Worm (Caenorhabditis elegans) whole organism, midembryonic: Measurements from ENCODE around the gene nspg-3.
A peak's percentile ranks its signal among the peaks of the same experiment; 100 is the strongest.

ENCODE experiments used
- T22C8.4 ChIP-seq: fragments of 200-800 bp; sonication (Bioruptor generic); IDR thresholded peaks from 2 replicates; pipeline ENCODE4 v1.3.6; 2022; ENCODE audit warnings: missing genetic modification characterization, missing compliant biosample characterization
- cog-1 ChIP-seq: sonication (generic microtip); optimal IDR thresholded peaks from 2 replicates; lab custom pipeline; 2016; ENCODE audit warnings: missing genetic modification characterization, missing compliant biosample characterization
- flt-1 ChIP-seq: fragments of 200-800 bp; sonication (Bioruptor generic); IDR thresholded peaks from 2 replicates; pipeline ENCODE4 v1.3.6; 2022; ENCODE audit warnings: missing genetic modification characterization, missing compliant biosample characterization
- klf-2 ChIP-seq: fragments of 200-800 bp; sonication (Bioruptor generic); conservative IDR thresholded peaks from 2 replicates; pipeline ENCODE4 v1.3.6; 2022; ENCODE audit warnings: missing genetic modification reagents, missing genetic modification characterization, missing compliant biosample characterization
- med-1 ChIP-seq: sonication (generic microtip); optimal IDR thresholded peaks from 2 replicates; lab custom pipeline; 2017; ENCODE audit warnings: missing genetic modification characterization, mild to moderate bottlenecking, missing compliant biosample characterization, antibody characterized with exemption, missing genetic modification reagents; ENCODE audit not compliant: insufficient read depth
- ref-1 ChIP-seq: fragments of 200-800 bp; sonication (Bioruptor generic); conservative IDR thresholded peaks from 2 replicates; pipeline ENCODE4 v1.3.6; 2022; ENCODE audit warnings: missing genetic modification reagents, missing genetic modification characterization, missing compliant biosample characterization
- tab-1 ChIP-seq: fragments of 200-800 bp; sonication (Bioruptor generic); IDR thresholded peaks from 2 replicates; pipeline ENCODE4 v1.3.6; 2022; ENCODE audit warnings: missing genetic modification characterization, missing compliant biosample characterization
- ztf-23 ChIP-seq: fragments of 200-800 bp; sonication (Bioruptor generic); IDR thresholded peaks from 2 replicates; pipeline ENCODE4 v1.3.6; 2022; ENCODE audit warnings: missing genetic modification reagents, missing genetic modification characterization, missing compliant biosample characterization
- ztf-29 ChIP-seq: fragments of 200-800 bp; sonication (Bioruptor generic); IDR thresholded peaks from 2 replicates; pipeline ENCODE4 v1.3.6; 2022; ENCODE audit warnings: missing genetic modification reagents, missing genetic modification characterization, missing compliant biosample characterization

Gene nspg-3

ce11 chrII:6067066-6067465 lies 24.5 kb upstream of the nspg-3 start, which contains the start of gene H12I13.1:
H12I13.1 (minus strand) TSS chrII:6067166.
- TF ChIP-seq flt-1 (GFP tag; lab: Robert Waterston, UW), result no peak
- TF ChIP-seq tab-1 (GFP tag; lab: Robert Waterston, UW), result no peak
- TF ChIP-seq ztf-29, result no peak
- TF ChIP-seq ref-1 (GFP tag; lab: Robert Waterston, UW), result no peak
- no peak for TF ChIP-seq klf-2
- TF ChIP-seq T22C8.4 (GFP tag; lab: Robert Waterston, UW), result no peak
- TF ChIP-seq ztf-23 (GFP tag; lab: Robert Waterston, UW), result no peak
- no peak for TF ChIP-seq cog-1 (tag; lab: Kevin White, UChicago)
- no peak for TF ChIP-seq med-1

DNA sequence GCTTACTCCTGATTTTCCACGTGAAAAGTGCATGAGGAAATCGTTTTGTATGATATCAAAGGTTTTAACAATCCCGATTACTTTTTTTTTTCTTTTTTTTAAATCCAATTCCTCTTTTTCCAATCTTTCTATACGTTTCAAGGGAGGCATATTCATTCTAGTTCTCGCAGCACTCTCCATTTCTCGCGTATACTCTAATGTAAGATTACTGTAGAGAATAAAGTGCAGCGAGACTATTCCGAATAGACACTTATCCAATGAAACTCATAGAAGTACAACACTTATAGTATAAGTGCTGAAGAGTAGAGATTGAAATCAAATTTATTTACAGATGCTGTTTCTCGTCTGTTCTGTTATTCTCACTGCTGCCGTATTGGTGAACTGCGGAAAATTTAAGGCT lies 14.0 kb upstream of the nspg-3 start, which contains the start of gene H12I13.6:
Gene H12I13.6 (plus strand): TSS at position 301 of the 400 bp plus-strand sequence.
- TF ChIP-seq med-1, result no peak
- no peak for TF ChIP-seq cog-1 (tag; lab: Kevin White, UChicago)
- no peak for TF ChIP-seq ref-1 (GFP tag; lab: Robert Waterston, UW)
- TF ChIP-seq flt-1 (GFP tag; lab: Robert Waterston, UW), result no peak
- no peak for TF ChIP-seq T22C8.4 (GFP tag; lab: Robert Waterston, UW)
- TF ChIP-seq klf-2, result no peak
- TF ChIP-seq ztf-23 (GFP tag; lab: Robert Waterston, UW), result no peak
- no peak for TF ChIP-seq tab-1 (GFP tag; lab: Robert Waterston, UW)
- no peak for TF ChIP-seq ztf-29

DNA sequence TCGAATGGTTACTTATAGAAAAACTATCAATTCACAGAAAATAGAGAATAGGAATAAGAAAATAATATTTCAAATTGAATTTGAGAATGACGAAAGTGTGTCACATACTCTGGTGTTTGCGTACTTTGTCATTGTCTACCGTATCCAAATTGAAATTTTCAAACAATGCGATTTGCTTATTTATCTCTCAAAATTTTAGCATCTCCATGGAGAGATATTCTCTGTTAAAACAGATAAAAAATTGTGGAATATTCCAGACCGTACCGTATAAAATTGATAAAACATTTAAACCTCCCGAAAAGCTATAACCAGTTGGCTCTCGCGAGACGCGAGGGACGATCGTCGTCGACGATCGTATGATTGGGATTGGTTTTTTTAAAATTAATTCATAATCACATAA lies 10.8 kb upstream of the nspg-3 start, which contains the start of gene fbf-1:
Gene fbf-1 (minus strand): TSS at position 101 of the 400 bp plus-strand sequence.
- TF ChIP-seq med-1 (no peak), cog-1 (tag; lab: Kevin White, UChicago) (no peak), klf-2 (no peak)

DNA sequence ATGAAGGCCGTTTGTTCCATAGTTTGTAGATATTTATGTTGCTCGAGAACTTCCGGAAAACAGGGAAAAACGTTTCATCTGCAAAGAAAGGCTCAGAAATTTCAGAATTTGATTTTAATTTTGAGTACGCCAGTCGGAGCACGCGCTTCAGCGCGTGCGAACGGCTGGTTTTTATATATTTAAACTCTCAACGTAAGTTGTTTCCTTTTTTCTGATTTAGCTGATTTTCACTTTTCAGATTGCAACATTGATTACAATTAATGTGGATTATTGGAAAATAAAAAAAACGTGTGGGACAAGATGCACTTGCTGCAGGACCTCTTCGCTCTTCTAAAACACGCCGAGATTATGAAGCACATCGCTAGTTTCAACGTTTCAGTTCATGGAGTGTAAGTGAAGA lies 8.9 kb upstream of the nspg-3 start, which contains the start of gene F21H12.3:
Gene F21H12.3 (plus strand): TSS at position 301 of the 400 bp plus-strand sequence.
- TF ChIP-seq cog-1 (tag; lab: Kevin White, UChicago), result no peak
- TF ChIP-seq tab-1 (GFP tag; lab: Robert Waterston, UW), result no peak
- TF ChIP-seq ref-1 (GFP tag; lab: Robert Waterston, UW), result no peak
- TF ChIP-seq ztf-29, result no peak
- no peak for TF ChIP-seq flt-1 (GFP tag; lab: Robert Waterston, UW)
- TF ChIP-seq T22C8.4 (GFP tag; lab: Robert Waterston, UW), result no peak
- TF ChIP-seq klf-2, result no peak
- TF ChIP-seq med-1, result no peak
- no peak for TF ChIP-seq ztf-23 (GFP tag; lab: Robert Waterston, UW)

ce11 chrII:6097441-6097840 lies 5.9 kb downstream of the nspg-3 start, which contains the start of the genes tpp-2 and rbbp-5:
tpp-2 (minus strand) TSS chrII:6097597.
rbbp-5 (plus strand) TSS chrII:6097830.
- no peak for TF ChIP-seq cog-1 (tag; lab: Kevin White, UChicago)
- no peak for TF ChIP-seq ztf-23 (GFP tag; lab: Robert Waterston, UW)
- TF ChIP-seq T22C8.4 (GFP tag; lab: Robert Waterston, UW), result 0 out of 2 replicates have a peak, but pooled peaks have one; percentile 17
- TF ChIP-seq tab-1 (GFP tag; lab: Robert Waterston, UW), result no peak
- TF ChIP-seq ref-1 (GFP tag; lab: Robert Waterston, UW), result no peak
- TF ChIP-seq med-1, result no peak
- TF ChIP-seq klf-2, result no peak
- no peak for TF ChIP-seq ztf-29
- 0 out of 2 replicates have a peak, but pooled peaks have one; percentile 47 for TF ChIP-seq flt-1 (GFP tag; lab: Robert Waterston, UW)

DNA sequence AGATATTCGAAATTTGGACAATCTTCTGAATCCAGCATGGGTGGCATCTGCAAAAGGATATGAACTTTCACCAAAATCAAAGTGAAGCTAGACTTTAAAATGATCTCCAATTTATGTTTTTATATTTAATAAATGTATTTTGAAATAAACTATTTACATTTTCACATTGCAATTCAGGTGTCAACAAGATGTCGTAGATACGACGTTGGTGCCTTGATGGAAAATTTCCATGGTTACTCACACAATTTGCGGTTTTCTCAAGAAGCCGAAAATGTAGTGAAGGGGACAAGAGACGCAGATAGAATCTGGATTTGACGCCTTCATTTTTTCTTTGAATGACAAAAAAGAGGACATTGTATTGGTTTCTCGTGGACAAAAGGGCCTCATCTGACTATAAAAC lies 7.9 kb downstream of the nspg-3 start, which contains the start of gene rgs-3:
Gene rgs-3 (plus strand): TSS at position 301 of the 400 bp plus-strand sequence.
- TF ChIP-seq tab-1 (GFP tag; lab: Robert Waterston, UW), result no peak
- TF ChIP-seq ref-1 (GFP tag; lab: Robert Waterston, UW), result no peak
- no peak for TF ChIP-seq ztf-29

DNA sequence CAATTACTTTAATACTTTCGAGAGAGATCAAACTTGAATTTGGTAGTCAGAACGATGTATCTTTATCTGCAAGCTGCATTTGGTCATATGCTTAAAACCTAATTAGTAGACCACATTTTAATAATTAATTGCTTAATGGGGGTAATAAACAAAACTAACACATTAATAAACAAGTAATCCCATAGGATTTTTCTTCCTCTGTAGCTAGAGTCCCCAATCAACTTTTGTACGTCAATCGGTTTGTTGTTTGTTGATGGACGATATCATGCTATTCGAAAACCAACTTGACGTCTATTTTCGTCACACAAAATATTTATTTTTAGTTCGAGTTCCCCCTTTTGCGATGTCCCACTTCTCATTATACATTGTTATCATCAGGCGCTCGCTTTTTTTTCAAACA lies 9.9 kb downstream of the nspg-3 start:
- TF ChIP-seq ztf-29 (no peak), flt-1 (GFP tag; lab: Robert Waterston, UW) (no peak), klf-2 (no peak), ztf-23 (GFP tag; lab: Robert Waterston, UW) (no peak), cog-1 (tag; lab: Kevin White, UChicago) (no peak), tab-1 (GFP tag; lab: Robert Waterston, UW) (no peak), T22C8.4 (GFP tag; lab: Robert Waterston, UW) (no peak), ref-1 (GFP tag; lab: Robert Waterston, UW) (no peak), med-1 (no peak)

ce11 chrII:6103986-6104385 lies 12.4 kb downstream of the nspg-3 start:
- TF ChIP-seq klf-2, result no peak
- TF ChIP-seq ztf-29, result no peak
- TF ChIP-seq ztf-23 (GFP tag; lab: Robert Waterston, UW), result no peak
- no peak for TF ChIP-seq T22C8.4 (GFP tag; lab: Robert Waterston, UW)
- TF ChIP-seq flt-1 (GFP tag; lab: Robert Waterston, UW), result no peak
- TF ChIP-seq tab-1 (GFP tag; lab: Robert Waterston, UW), result no peak
- no peak for TF ChIP-seq ref-1 (GFP tag; lab: Robert Waterston, UW)
- no peak for TF ChIP-seq cog-1 (tag; lab: Kevin White, UChicago)
- no peak for TF ChIP-seq med-1

DNA sequence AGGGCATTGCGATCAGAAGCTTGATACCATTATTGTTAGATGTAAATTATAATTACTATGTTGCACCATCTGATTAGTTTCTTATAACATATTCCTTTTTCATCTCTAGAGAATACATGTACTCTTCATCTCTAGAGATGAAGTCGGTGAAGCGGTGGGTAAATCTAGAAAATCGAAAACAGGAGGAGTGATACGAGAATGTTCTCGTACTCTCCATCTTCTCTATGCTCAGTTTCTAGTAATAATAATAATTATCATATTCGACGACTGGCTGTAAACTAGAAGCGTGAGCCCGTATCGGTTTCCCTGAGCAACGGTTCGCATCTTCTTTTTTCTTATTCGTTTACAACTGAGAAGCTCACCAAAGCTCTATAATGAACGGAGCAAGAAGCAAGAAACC lies 16.2 kb downstream of the nspg-3 start:
- TF ChIP-seq ref-1 (GFP tag; lab: Robert Waterston, UW), result no peak

ce11 chrII:6109989-6110388 lies 18.4 kb downstream of the nspg-3 start:
- no peak for TF ChIP-seq ztf-29
- TF ChIP-seq ref-1 (GFP tag; lab: Robert Waterston, UW), result no peak
- no peak for TF ChIP-seq tab-1 (GFP tag; lab: Robert Waterston, UW)
- no peak for TF ChIP-seq flt-1 (GFP tag; lab: Robert Waterston, UW)
- TF ChIP-seq med-1, result no peak
- TF ChIP-seq ztf-23 (GFP tag; lab: Robert Waterston, UW), result no peak
- TF ChIP-seq cog-1 (tag; lab: Kevin White, UChicago), result no peak
- no peak for TF ChIP-seq klf-2
